Worm (Caenorhabditis elegans): Measurements from ENCODE around the gene pqn-62.

DNA sequence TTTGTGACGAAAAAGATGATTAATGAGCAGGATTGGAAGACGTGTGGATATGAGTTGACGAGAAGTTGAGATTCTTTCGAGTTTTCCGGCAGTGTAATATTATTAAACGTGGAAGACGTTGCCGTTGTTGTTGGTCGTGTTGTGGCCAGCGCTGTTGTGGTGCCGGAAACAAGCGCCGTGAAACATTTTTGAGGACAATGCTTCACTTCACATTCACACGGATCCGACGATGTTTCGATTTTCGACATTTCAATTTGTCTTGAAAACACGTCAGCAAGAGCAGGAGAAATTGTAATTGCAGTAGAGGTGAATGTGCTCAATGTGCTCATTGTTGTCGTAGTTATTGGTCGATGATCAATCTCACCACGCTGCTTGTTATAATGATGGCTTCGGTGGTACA lies 27.1 kb upstream of the pqn-62 start:
- TF ChIP-seq unc-62 (GFP tag; optimal IDR thresholded peaks at IDR 0.05 in 1 of 2), result peak in 1 of 2 experiments; percentile 77
- no peak for TF ChIP-seq unc-62 (tag; optimal IDR thresholded peaks at IDR 0.05)
- no peak for TF ChIP-seq tag-97 (GFP tag; IDR thresholded peaks at IDR 0.05)
- no peak for TF ChIP-seq R02D3.7 (tag; optimal IDR thresholded peaks at IDR 0.05)
- TF ChIP-seq fkh-10 (GFP tag; optimal IDR thresholded peaks at IDR 0.05), result no peak
- no peak for TF ChIP-seq snpc-4 (tag; optimal IDR thresholded peaks at IDR 0.05)
- TF ChIP-seq lin-15B (tag; optimal IDR thresholded peaks at IDR 0.05), result no peak
- TF ChIP-seq nhr-237 (tag; optimal IDR thresholded peaks at IDR 0.05), result no peak
- TF ChIP-seq nhr-25 (tag; optimal IDR thresholded peaks at IDR 0.05; ENCODE audit: borderline replicate concordance, insufficient read depth), result no peak
